Worm (Caenorhabditis elegans): ENCODE results near the gene aqp-11.

ce11 chrIII:13701691-13702090 is 28.6 kb downstream of the aqp-11 start, which contains the start of gene lit-1:
- TF ChIP-seq F49E8.2 (tag; optimal IDR thresholded peaks at IDR 0.05; ENCODE audit: insufficient read depth) = no peak
- no peak for TF ChIP-seq snpc-4 (GFP tag; optimal IDR thresholded peaks at IDR 0.05)
- TF ChIP-seq snpc-4 (tag; optimal IDR thresholded peaks at IDR 0.05) = no peak
- no peak for TF ChIP-seq F57A8.1 (GFP tag; optimal IDR thresholded peaks at IDR 0.05)
- TF ChIP-seq ceh-100 (GFP tag; IDR thresholded peaks at IDR 0.05) = no peak
- TF ChIP-seq die-1 (tag; optimal IDR thresholded peaks at IDR 0.05) = no peak
- no peak for TF ChIP-seq attf-3 (GFP tag; conservative IDR thresholded peaks at IDR 0.05)
- TF ChIP-seq nhr-179 (tag; optimal IDR thresholded peaks at IDR 0.05) = no peak
- no peak for TF ChIP-seq ztf-26 (tag; optimal IDR thresholded peaks at IDR 0.05)
- TF ChIP-seq lin-54 (GFP tag; optimal IDR thresholded peaks at IDR 0.05) = no peak
- no peak for TF ChIP-seq lsy-27 (tag; optimal IDR thresholded peaks at IDR 0.05; ENCODE audit: borderline replicate concordance, insufficient read depth)
- no peak for TF ChIP-seq nhr-120 (GFP tag; IDR thresholded peaks at IDR 0.05)
- TF ChIP-seq ztf-6 (GFP tag; IDR thresholded peaks at IDR 0.05) = no peak
- TF ChIP-seq C17E4.6 (GFP tag; IDR thresholded peaks at IDR 0.05) = no peak
- no peak for TF ChIP-seq rec-8 (tag; optimal IDR thresholded peaks at IDR 0.05)
